Fruit fly (Drosophila melanogaster) whole organism, embryonic: ENCODE measurements around the gene HBS1.

Experiments used
- CG11247 ChIP-seq: fragments of 200-800 bp; sonication (Bioruptor generic); IDR thresholded peaks from 2 replicates; pipeline ENCODE4 v1.3.6; 2022; ENCODE audit warnings: missing biosample characterization, missing genetic modification characterization
- CG12659 ChIP-seq: fragments of 200-800 bp; sonication (Bioruptor generic); optimal IDR thresholded peaks from 3 replicates; lab custom pipeline; 2017; ENCODE audit warnings: mild to moderate bottlenecking, missing biosample characterization, missing genetic modification reagents, missing genetic modification characterization
- CG13123 ChIP-seq: fragments of 200-800 bp; sonication (Bioruptor generic); optimal IDR thresholded peaks from 2 replicates; lab custom pipeline; 2016; ENCODE audit warnings: missing biosample characterization, missing genetic modification characterization
- CG14014 ChIP-seq: fragments of 200-800 bp; sonication (Bioruptor generic); IDR thresholded peaks from 2 replicates; pipeline ENCODE4 v1.3.6; 2022; ENCODE audit warnings: missing biosample characterization, missing genetic modification characterization
- CG14050 ChIP-seq: fragments of 200-800 bp; sonication (Bioruptor generic); IDR thresholded peaks from 3 replicates; pipeline ENCODE4 v1.3.6; 2022; ENCODE audit warnings: missing biosample characterization, missing genetic modification characterization
- CG15011 ChIP-seq: fragments of 200-800 bp; sonication (Bioruptor generic); optimal IDR thresholded peaks from 3 replicates; lab custom pipeline; 2018; ENCODE audit warnings: missing biosample characterization, mild to moderate bottlenecking, missing genetic modification characterization
- CG15601 ChIP-seq: fragments of 200-800 bp; sonication (Bioruptor generic); optimal IDR thresholded peaks from 3 replicates; lab custom pipeline; 2019; ENCODE audit warnings: missing biosample characterization, mild to moderate bottlenecking, missing genetic modification characterization, moderate library complexity
- CG16815 ChIP-seq: fragments of 200-800 bp; sonication (Bioruptor generic); optimal IDR thresholded peaks from 3 replicates; lab custom pipeline; 2017; ENCODE audit warnings: missing biosample characterization, mild to moderate bottlenecking, missing genetic modification characterization
- CG18476 ChIP-seq: fragments of 200-800 bp; sonication (Bioruptor generic); optimal IDR thresholded peaks from 2 replicates; lab custom pipeline; 2016; ENCODE audit warnings: missing biosample characterization, mild to moderate bottlenecking, missing genetic modification characterization
- CG2202 ChIP-seq: fragments of 200-800 bp; sonication (Bioruptor generic); optimal IDR thresholded peaks from 2 replicates; lab custom pipeline; 2018; ENCODE audit warnings: missing biosample characterization, mild to moderate bottlenecking, missing genetic modification characterization
- CG2712 ChIP-seq: fragments of 200-800 bp; optimal IDR thresholded peaks from 3 replicates; lab custom pipeline; 2019; ENCODE audit warnings: missing biosample characterization, mild to moderate bottlenecking, missing genetic modification characterization, moderate library complexity
- CG30020 ChIP-seq: fragments of 200-800 bp; optimal IDR thresholded peaks from 2 replicates; lab custom pipeline; 2019; ENCODE audit warnings: missing biosample characterization, mild to moderate bottlenecking, missing genetic modification characterization, moderate library complexity
- CG31365 ChIP-seq: fragments of 200-800 bp; sonication (Bioruptor generic); optimal IDR thresholded peaks from 2 replicates; lab custom pipeline; 2018; ENCODE audit warnings: missing biosample characterization, mild to moderate bottlenecking, missing genetic modification characterization
- CG31441 ChIP-seq: fragments of 200-800 bp; sonication (Bioruptor generic); IDR thresholded peaks from 2 replicates; pipeline ENCODE4 v1.3.6; 2022; ENCODE audit warnings: missing biosample characterization, missing genetic modification characterization
- CG3838 ChIP-seq: fragments of 200-800 bp; sonication (Bioruptor generic); optimal IDR thresholded peaks from 3 replicates; lab custom pipeline; 2016; ENCODE audit warnings: missing biosample characterization, missing genetic modification characterization
- CG3847 ChIP-seq: fragments of 200-800 bp; sonication (Bioruptor generic); IDR thresholded peaks from 2 replicates; pipeline ENCODE4 v1.3.6; 2022; ENCODE audit warnings: missing biosample characterization, missing genetic modification characterization
- CG4424 ChIP-seq: fragments of 200-800 bp; sonication (Bioruptor generic); optimal IDR thresholded peaks from 3 replicates; lab custom pipeline; 2016; ENCODE audit warnings: missing biosample characterization, missing genetic modification characterization
- CG6813 ChIP-seq: fragments of 200-800 bp; sonication (Bioruptor generic); optimal IDR thresholded peaks from 2 replicates; lab custom pipeline; 2017; ENCODE audit warnings: missing biosample characterization, missing genetic modification characterization, mild to moderate bottlenecking, moderate library complexity, missing genetic modification reagents
- CG7357 ChIP-seq: fragments of 200-800 bp; sonication (Bioruptor generic); IDR thresholded peaks from 3 replicates; pipeline ENCODE4 v1.3.6; 2022; ENCODE audit warnings: missing biosample characterization, missing genetic modification characterization
- CG7745 ChIP-seq: fragments of 200-800 bp; sonication (Bioruptor generic); optimal IDR thresholded peaks from 2 replicates; lab custom pipeline; 2018; ENCODE audit warnings: missing biosample characterization, mild to moderate bottlenecking, missing genetic modification characterization, moderate library complexity
- Chrac-16 ChIP-seq: fragments of 200-800 bp; sonication (Bioruptor generic); optimal IDR thresholded peaks from 3 replicates; lab custom pipeline; 2016; ENCODE audit warnings: missing biosample characterization, missing genetic modification characterization
- Dek ChIP-seq: fragments of 200-800 bp; sonication (Bioruptor generic); optimal IDR thresholded peaks from 3 replicates; lab custom pipeline; 2019; ENCODE audit warnings: missing biosample characterization, mild to moderate bottlenecking, missing genetic modification characterization, moderate library complexity
- Eip74EF ChIP-seq, 2 experiments: fragments of 200-800 bp in 1 of 2; fragments of >200 bp in 1 of 2; sonication (Bioruptor generic) in 1 of 2; optimal IDR thresholded peaks; 2 replicates each; lab custom pipeline; 2017 to 2019; ENCODE audit warnings: missing biosample characterization in 2 of 2, missing genetic modification characterization in 2 of 2, mild to moderate bottlenecking in 1 of 2, moderate library complexity in 1 of 2
- H15 ChIP-seq: fragments of 200-800 bp; sonication (Bioruptor generic); IDR thresholded peaks from 3 replicates; pipeline ENCODE4 v1.3.6; 2022; ENCODE audit warnings: missing biosample characterization, missing genetic modification characterization
- H2.0 ChIP-seq: fragments of 200-800 bp; sonication (Bioruptor generic); IDR thresholded peaks from 2 replicates; pipeline ENCODE4 v1.3.6; 2022; ENCODE audit warnings: missing biosample characterization, missing genetic modification characterization
- HmgZ ChIP-seq: fragments of 200-800 bp; sonication (Bioruptor generic); optimal IDR thresholded peaks from 2 replicates; lab custom pipeline; 2018; ENCODE audit warnings: missing biosample characterization, mild to moderate bottlenecking, missing genetic modification characterization
- Hr51 ChIP-seq, 2 experiments: fragments of 200-800 bp; sonication (Bioruptor generic); optimal IDR thresholded peaks; 2 replicates in 1 of 2; 3 replicates in 1 of 2; lab custom pipeline; 2016 to 2018; ENCODE audit warnings: missing biosample characterization in 2 of 2, missing genetic modification characterization in 2 of 2, mild to moderate bottlenecking in 1 of 2, moderate library complexity in 1 of 2
- NK7.1 ChIP-seq: fragments of 200-800 bp; sonication (Bioruptor generic); optimal IDR thresholded peaks from 3 replicates; lab custom pipeline; 2016; ENCODE audit warnings: missing biosample characterization, missing genetic modification characterization
- NfI ChIP-seq: fragments of 200-800 bp; sonication (Bioruptor generic); optimal IDR thresholded peaks from 3 replicates; lab custom pipeline; 2018; ENCODE audit warnings: missing biosample characterization, mild to moderate bottlenecking, missing genetic modification characterization, moderate library complexity
- Side ChIP-seq: fragments of 200-800 bp; sonication (Bioruptor generic); optimal IDR thresholded peaks from 2 replicates; lab custom pipeline; 2016; ENCODE audit warnings: missing biosample characterization, missing genetic modification characterization
- Six4 ChIP-seq: fragments of 200-800 bp; sonication (Bioruptor generic); optimal IDR thresholded peaks from 2 replicates; lab custom pipeline; 2016; ENCODE audit warnings: missing biosample characterization, missing genetic modification characterization
- Sry-δ ChIP-seq: fragments of 200-800 bp; sonication (Bioruptor generic); optimal IDR thresholded peaks from 2 replicates; lab custom pipeline; 2016; ENCODE audit warnings: missing biosample characterization, missing genetic modification characterization
- TFAM ChIP-seq: fragments of 200-800 bp; sonication (Bioruptor generic); optimal IDR thresholded peaks from 2 replicates; lab custom pipeline; 2017; ENCODE audit warnings: missing biosample characterization, missing genetic modification characterization, inconsistent platforms
- exex ChIP-seq: fragments of 200-800 bp; sonication (Bioruptor generic); optimal IDR thresholded peaks from 4 replicates; lab custom pipeline; 2018; ENCODE audit warnings: missing biosample characterization, mild to moderate bottlenecking, missing genetic modification characterization, moderate library complexity
- grau ChIP-seq: fragments of 200-800 bp; optimal IDR thresholded peaks from 3 replicates; lab custom pipeline; 2019; ENCODE audit warnings: missing biosample characterization, mild to moderate bottlenecking, missing genetic modification characterization, moderate library complexity
- hkb ChIP-seq, 2 experiments: fragments of 200-800 bp in 1 of 2; fragments of >200 bp in 1 of 2; sonication (Bioruptor generic) in 1 of 2; IDR thresholded peaks in 1 of 2; optimal IDR thresholded peaks in 1 of 2; 2 replicates each; pipeline versions ENCODE4 v1.3.6 to Lab custom; 2017 to 2022; ENCODE audit warnings: missing biosample characterization in 1 of 2, missing genetic modification characterization in 1 of 2
- jigr1 ChIP-seq: fragments of 200-800 bp; sonication (Bioruptor generic); IDR thresholded peaks from 3 replicates; pipeline ENCODE4 v1.3.6; 2022; ENCODE audit warnings: missing biosample characterization, missing genetic modification characterization
- knrl ChIP-seq: fragments of 200-800 bp; sonication (Bioruptor generic); IDR thresholded peaks from 3 replicates; pipeline ENCODE4 v1.3.6; 2022; ENCODE audit warnings: missing biosample characterization, missing genetic modification characterization; ENCODE audit not compliant: partially characterized antibody
- maf-S ChIP-seq: fragments of 200-800 bp; sonication (Bioruptor generic); optimal IDR thresholded peaks from 2 replicates; lab custom pipeline; 2016; ENCODE audit warnings: missing biosample characterization, missing genetic modification characterization
- pros ChIP-seq: fragments of 200-800 bp; sonication (Bioruptor generic); optimal IDR thresholded peaks from 3 replicates; lab custom pipeline; 2019; ENCODE audit warnings: missing biosample characterization, mild to moderate bottlenecking, missing genetic modification characterization, moderate library complexity
- ro ChIP-seq: fragments of 200-800 bp; sonication (Bioruptor generic); IDR thresholded peaks from 2 replicates; pipeline ENCODE4 v1.3.6; 2022; ENCODE audit warnings: missing biosample characterization, missing genetic modification characterization
- row ChIP-seq: fragments of 200-800 bp; sonication (Bioruptor generic); IDR thresholded peaks from 3 replicates; pipeline ENCODE4 v1.3.6; 2022; ENCODE audit warnings: missing biosample characterization, missing genetic modification characterization
- shn ChIP-seq: fragments of 200-800 bp; sonication (Bioruptor generic); optimal IDR thresholded peaks from 3 replicates; lab custom pipeline; 2016; ENCODE audit warnings: missing biosample characterization, missing genetic modification characterization
- so ChIP-seq: fragments of 200-800 bp; sonication (Bioruptor generic); IDR thresholded peaks from 3 replicates; pipeline ENCODE4 v1.3.6; 2022; ENCODE audit warnings: missing biosample characterization, missing genetic modification characterization
- tll ChIP-seq, 2 experiments: fragments of 200-800 bp in 1 of 2; fragments of >200 bp in 1 of 2; sonication (Bioruptor generic) in 1 of 2; optimal IDR thresholded peaks; 2 replicates each; lab custom pipeline; 2017 to 2019; ENCODE audit warnings: missing biosample characterization in 2 of 2, missing genetic modification characterization in 2 of 2, mild to moderate bottlenecking in 1 of 2, moderate library complexity in 1 of 2
- tup ChIP-seq: fragments of 200-800 bp; sonication (Bioruptor generic); optimal IDR thresholded peaks from 2 replicates; lab custom pipeline; 2016; ENCODE audit warnings: missing biosample characterization, mild to moderate bottlenecking, missing genetic modification characterization, moderate library complexity
- vnd ChIP-seq: fragments of 200-800 bp; sonication (Bioruptor generic); IDR thresholded peaks from 3 replicates; pipeline ENCODE4 v1.3.6; 2022; ENCODE audit warnings: missing biosample characterization, missing genetic modification characterization; ENCODE audit not compliant: partially characterized antibody
- vvl ChIP-seq: fragments of 200-800 bp; sonication (Bioruptor generic); IDR thresholded peaks from 2 replicates; pipeline ENCODE4 v1.3.6; 2022; ENCODE audit warnings: missing biosample characterization, missing genetic modification characterization
- zf30C ChIP-seq: fragments of 200-800 bp; sonication (Bioruptor generic); optimal IDR thresholded peaks from 3 replicates; lab custom pipeline; 2018; ENCODE audit warnings: missing biosample characterization, mild to moderate bottlenecking, missing genetic modification characterization

HBS1 gene

DNA sequence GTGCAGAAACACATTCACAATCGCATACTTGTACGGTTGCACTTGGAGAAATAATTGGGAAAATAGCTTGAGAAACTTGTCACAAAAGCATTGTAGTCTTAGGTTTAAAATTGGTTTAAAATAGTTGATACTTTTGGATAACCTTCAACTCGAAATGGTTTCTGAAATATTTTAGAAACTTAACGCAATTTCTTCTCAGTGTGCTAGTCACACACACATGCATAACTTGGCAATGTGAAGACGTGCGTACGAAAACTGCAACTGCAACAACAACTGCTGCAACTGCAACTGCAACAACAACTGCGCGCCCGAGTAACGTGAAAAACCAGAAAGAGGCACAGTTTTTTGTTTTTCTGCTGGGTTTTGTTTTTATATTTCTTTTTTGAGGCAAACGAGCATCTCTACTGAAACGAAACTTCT is 21.1 kb upstream of the HBS1 start (continued):
- TF ChIP-seq CG14050 (GFP tag; lab: Robert Waterston, UW) (peak; percentile 74), H15 (GFP tag; lab: Robert Waterston, UW) (peak; percentile 80), zf30C (GFP tag; lab: Kevin White, UChicago) (peak; percentile 89), CG4424 (peak; percentile 86), CG7745 (tag; lab: Kevin White, UChicago) (no peak), maf-S (GFP tag; lab: Kevin White, UChicago) (peak; percentile 41), H2.0 (GFP tag; lab: Robert Waterston, UW) (peak; percentile 79), jigr1 (GFP tag; lab: Robert Waterston, UW) (peak; percentile 56; the same call in 1 of the 3 replicates), grau (tag; lab: Kevin White, UChicago) (peak; percentile 74), row (GFP tag; lab: Robert Waterston, UW) (peak; percentile 81), vvl (peak; percentile 90), CG11247 (GFP tag; lab: Robert Waterston, UW) (peak; percentile 74), shn (GFP tag; lab: Kevin White, UChicago) (peak; percentile 64), Chrac-16 (GFP tag; lab: Kevin White, UChicago) (peak; percentile 81), hkb (optimal IDR thresholded peaks at IDR 0.05; lab: Kevin White, UChicago) (no peak), hkb (GFP tag; IDR thresholded peaks at IDR 0.05; lab: Robert Waterston, UW) (peak; percentile 85), CG15011 (GFP tag; lab: Kevin White, UChicago) (peak; percentile 40), CG14014 (GFP tag; lab: Robert Waterston, UW) (peak; percentile 62; the same call in 1 of the 2 replicates), tll (GFP tag; optimal IDR thresholded peaks at IDR 0.05; lab: Kevin White, UChicago) (peak in 1 of 2 experiments; percentile 36), CG16815 (GFP tag; lab: Kevin White, UChicago) (peak; percentile 79), NK7.1 (GFP tag; lab: Kevin White, UChicago) (peak; percentile 59), NfI (GFP tag; lab: Kevin White, UChicago) (peak; percentile 70), pros (GFP tag; lab: Kevin White, UChicago) (no peak), Eip74EF (GFP tag; optimal IDR thresholded peaks at IDR 0.05; lab: Kevin White, UChicago) (peak in 1 of 2 experiments; percentile 66), tup (no peak), Hr51 (GFP tag; optimal IDR thresholded peaks at IDR 0.05; lab: Kevin White, UChicago) (peak; percentile 61 to 86), CG13123 (GFP tag; lab: Kevin White, UChicago) (peak; percentile 58), Sry-δ (GFP tag; lab: Kevin White, UChicago) (peak; percentile 37), CG3838 (GFP tag; lab: Kevin White, UChicago) (peak; percentile 57), Dek (tag; lab: Kevin White, UChicago) (peak; percentile 27), knrl (GFP tag; lab: Robert Waterston, UW) (no peak), CG12659 (GFP tag; lab: Kevin White, UChicago) (peak; percentile 66), TFAM (GFP tag; lab: Kevin White, UChicago) (peak; percentile 62), CG2712 (tag; lab: Kevin White, UChicago) (peak; percentile 91), Six4 (GFP tag; lab: Kevin White, UChicago) (peak; percentile 72), CG30020 (tag; lab: Kevin White, UChicago) (peak; percentile 34), CG7357 (GFP tag; lab: Robert Waterston, UW) (peak; percentile 51; the same call in 1 of the 3 replicates), vnd (GFP tag; lab: Robert Waterston, UW) (no peak), CG2202 (tag; lab: Kevin White, UChicago) (peak; percentile 71), CG3847 (GFP tag; lab: Robert Waterston, UW) (peak; percentile 61), HmgZ (tag; lab: Kevin White, UChicago) (peak; percentile 39), CG15601 (tag; lab: Kevin White, UChicago) (peak; percentile 70), CG6813 (GFP tag; lab: Kevin White, UChicago) (peak; percentile 77), CG31441 (peak; percentile 92), so (GFP tag; lab: Robert Waterston, UW) (peak; percentile 87), exex (tag; lab: Kevin White, UChicago) (no peak), ro (GFP tag; lab: Robert Waterston, UW) (peak; percentile 37; the same call in 1 of the 2 replicates), Side (GFP tag; lab: Kevin White, UChicago) (peak; percentile 73), CG31365 (tag; lab: Kevin White, UChicago) (no peak), CG18476 (GFP tag; lab: Kevin White, UChicago) (peak; percentile 77)
